Worm (Caenorhabditis elegans): ENCODE data around the gene Y22D7AL.15.

DNA sequence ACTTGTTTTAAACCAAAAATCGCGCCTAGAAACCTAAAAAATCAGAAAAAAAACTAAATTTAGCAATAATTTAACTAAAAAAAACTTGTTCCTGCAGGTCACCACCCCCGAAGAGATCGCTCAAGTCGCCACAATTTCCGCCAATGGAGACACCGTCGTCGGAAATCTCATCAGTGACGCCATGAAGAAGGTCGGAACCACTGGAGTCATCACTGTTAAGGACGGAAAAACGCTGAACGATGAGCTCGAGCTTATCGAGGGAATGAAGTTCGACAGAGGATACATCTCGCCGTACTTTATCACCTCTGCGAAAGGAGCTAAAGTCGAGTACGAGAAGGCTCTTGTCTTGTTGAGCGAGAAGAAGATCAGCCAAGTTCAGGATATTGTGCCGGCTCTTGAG is 38.3 kb downstream of the Y22D7AL.15 start:
- TF ChIP-seq pros-1 (tag; optimal IDR thresholded peaks at IDR 0.05), result no peak
- TF ChIP-seq ceh-24 (tag; optimal IDR thresholded peaks at IDR 0.05), result no peak
- TF ChIP-seq Y22D7AL.16 (tag; optimal IDR thresholded peaks at IDR 0.05), result no peak
- TF ChIP-seq sox-2 (GFP tag; IDR thresholded peaks at IDR 0.05), result no peak
- TF ChIP-seq ceh-48 (tag; optimal IDR thresholded peaks at IDR 0.05), result no peak
- TF ChIP-seq dve-1 (tag; optimal IDR thresholded peaks at IDR 0.05), result no peak
- no peak for TF ChIP-seq fkh-10 (GFP tag; optimal IDR thresholded peaks at IDR 0.05)
- no peak for TF ChIP-seq ceh-9 (tag; optimal IDR thresholded peaks at IDR 0.05)
- TF ChIP-seq hlh-13 (GFP tag; optimal IDR thresholded peaks at IDR 0.05), result no peak
- no peak for TF ChIP-seq hlh-30 (tag; optimal IDR thresholded peaks at IDR 0.05; ENCODE audit: insufficient read depth)
- TF ChIP-seq lim-6 (tag; optimal IDR thresholded peaks at IDR 0.05), result no peak
- TF ChIP-seq pax-1 (tag; optimal IDR thresholded peaks at IDR 0.05), result no peak
- no peak for TF ChIP-seq ceh-19 (GFP tag; optimal IDR thresholded peaks at IDR 0.05)
